Fruit fly (Drosophila melanogaster) whole organism, embryonic: ENCODE results near the gene AMPdeam.
A peak's percentile ranks its signal among the peaks of the same experiment; 100 is the strongest.

Experiments
- CG10209 ChIP-seq: fragments of 200-800 bp; sonication (Bioruptor generic); optimal IDR thresholded peaks from 3 replicates; lab custom pipeline; 2017; ENCODE audit warnings: missing biosample characterization, mild to moderate bottlenecking, missing genetic modification characterization, missing genetic modification reagents
- CG10462 ChIP-seq: fragments of 200-800 bp; sonication (Bioruptor generic); optimal IDR thresholded peaks from 2 replicates; lab custom pipeline; 2016; ENCODE audit warnings: missing biosample characterization, missing genetic modification characterization
- CG10959 ChIP-seq: fragments of 200-800 bp; sonication (Bioruptor generic); IDR thresholded peaks from 2 replicates; pipeline ENCODE4 v1.3.6; 2022; ENCODE audit warnings: missing biosample characterization, missing genetic modification characterization
- CG11456 ChIP-seq: fragments of 200-800 bp; sonication (Bioruptor generic); IDR thresholded peaks from 3 replicates; pipeline ENCODE4 v1.3.6; 2022; ENCODE audit warnings: missing biosample characterization, missing genetic modification characterization
- CG12744 ChIP-seq: fragments of 200-800 bp; sonication (Bioruptor generic); optimal IDR thresholded peaks from 2 replicates; lab custom pipeline; 2016; ENCODE audit warnings: missing biosample characterization, missing genetic modification characterization
- CG14710 ChIP-seq: fragments of 200-800 bp; sonication (Bioruptor generic); optimal IDR thresholded peaks from 3 replicates; lab custom pipeline; 2019; ENCODE audit warnings: missing biosample characterization, mild to moderate bottlenecking, missing genetic modification characterization, moderate library complexity
- CG15514 ChIP-seq: fragments of 200-800 bp; sonication (Bioruptor generic); optimal IDR thresholded peaks from 3 replicates; lab custom pipeline; 2017; ENCODE audit warnings: missing biosample characterization, missing genetic modification characterization, mild to moderate bottlenecking, moderate library complexity, missing genetic modification reagents
- CG17385 ChIP-seq: fragments of 200-800 bp; sonication (Bioruptor generic); optimal IDR thresholded peaks from 3 replicates; lab custom pipeline; 2018; ENCODE audit warnings: missing biosample characterization, mild to moderate bottlenecking, missing genetic modification characterization
- CG17802 ChIP-seq: fragments of 200-800 bp; sonication (Bioruptor generic); optimal IDR thresholded peaks from 2 replicates; lab custom pipeline; 2018; ENCODE audit warnings: missing biosample characterization, mild to moderate bottlenecking, missing genetic modification characterization, moderate library complexity
- CG2120 ChIP-seq: fragments of 200-800 bp; sonication (Bioruptor generic); optimal IDR thresholded peaks from 3 replicates; lab custom pipeline; 2016; ENCODE audit warnings: missing biosample characterization, missing genetic modification characterization
- CG2199 ChIP-seq: fragments of 200-800 bp; sonication (Bioruptor generic); IDR thresholded peaks from 3 replicates; pipeline ENCODE4 v1.3.6; 2022; ENCODE audit warnings: missing biosample characterization, missing genetic modification characterization
- CG2678 ChIP-seq: fragments of 200-800 bp; sonication (Bioruptor generic); optimal IDR thresholded peaks from 3 replicates; lab custom pipeline; 2019; ENCODE audit warnings: missing biosample characterization, mild to moderate bottlenecking, missing genetic modification characterization, moderate library complexity
- CG30403 ChIP-seq: fragments of 200-800 bp; sonication (Bioruptor generic); optimal IDR thresholded peaks from 3 replicates; lab custom pipeline; 2016; ENCODE audit warnings: missing biosample characterization, missing genetic modification characterization
- CG3995 ChIP-seq: fragments of 200-800 bp; sonication (Bioruptor generic); optimal IDR thresholded peaks from 3 replicates; lab custom pipeline; 2016; ENCODE audit warnings: missing biosample characterization, missing genetic modification characterization
- CG4730 ChIP-seq: fragments of 200-800 bp; sonication (Bioruptor generic); IDR thresholded peaks from 2 replicates; pipeline ENCODE4 v1.3.6; 2022; ENCODE audit warnings: missing biosample characterization, missing genetic modification characterization
- CG4854 ChIP-seq: fragments of 200-800 bp; sonication (Bioruptor generic); optimal IDR thresholded peaks from 2 replicates; lab custom pipeline; 2016; ENCODE audit warnings: missing biosample characterization, missing genetic modification characterization, inconsistent platforms
- CG7372 ChIP-seq: fragments of 200-800 bp; sonication (Bioruptor generic); IDR thresholded peaks from 2 replicates; pipeline ENCODE4 v1.3.6; 2022; ENCODE audit warnings: missing biosample characterization, missing genetic modification characterization
- CG7963 ChIP-seq: fragments of 200-800 bp; sonication (Bioruptor generic); IDR thresholded peaks from 3 replicates; pipeline ENCODE4 v1.3.6; 2022; ENCODE audit warnings: missing biosample characterization, missing genetic modification characterization; ENCODE audit not compliant: partially characterized antibody
- CG9932 ChIP-seq: fragments of 200-800 bp; sonication (Bioruptor generic); IDR thresholded peaks from 2 replicates; pipeline ENCODE4 v1.3.6; 2022; ENCODE audit warnings: missing biosample characterization, missing genetic modification characterization
- CoRest ChIP-seq: fragments of 200-800 bp; sonication (Bioruptor generic); optimal IDR thresholded peaks from 3 replicates; lab custom pipeline; 2018; ENCODE audit warnings: missing biosample characterization, mild to moderate bottlenecking, missing genetic modification characterization, moderate library complexity
- Dek ChIP-seq: fragments of 200-800 bp; sonication (Bioruptor generic); optimal IDR thresholded peaks from 3 replicates; lab custom pipeline; 2019; ENCODE audit warnings: missing biosample characterization, mild to moderate bottlenecking, missing genetic modification characterization, moderate library complexity
- Dip2 ChIP-seq: fragments of 200-800 bp; sonication (Bioruptor generic); IDR thresholded peaks from 2 replicates; pipeline ENCODE4 v1.3.6; 2022; ENCODE audit warnings: missing biosample characterization, missing genetic modification characterization
- Ets97D ChIP-seq: fragments of 200-800 bp; sonication (Bioruptor generic); optimal IDR thresholded peaks from 3 replicates; lab custom pipeline; 2016; ENCODE audit warnings: missing biosample characterization, missing genetic modification characterization
- Meics ChIP-seq: fragments of 200-800 bp; sonication (Bioruptor generic); optimal IDR thresholded peaks from 2 replicates; lab custom pipeline; 2017; ENCODE audit warnings: missing biosample characterization, mild to moderate bottlenecking, missing genetic modification characterization
- NK7.1 ChIP-seq: fragments of 200-800 bp; sonication (Bioruptor generic); optimal IDR thresholded peaks from 3 replicates; lab custom pipeline; 2016; ENCODE audit warnings: missing biosample characterization, missing genetic modification characterization
- Nf-YC ChIP-seq: fragments of 200-800 bp; optimal IDR thresholded peaks from 3 replicates; lab custom pipeline; 2019; ENCODE audit warnings: missing biosample characterization, mild to moderate bottlenecking, missing genetic modification characterization, moderate library complexity
- NfI ChIP-seq: fragments of 200-800 bp; sonication (Bioruptor generic); optimal IDR thresholded peaks from 3 replicates; lab custom pipeline; 2018; ENCODE audit warnings: missing biosample characterization, mild to moderate bottlenecking, missing genetic modification characterization, moderate library complexity
- Oli ChIP-seq: fragments of 200-800 bp; sonication (Bioruptor generic); optimal IDR thresholded peaks from 2 replicates; lab custom pipeline; 2018; ENCODE audit warnings: missing biosample characterization, mild to moderate bottlenecking, missing genetic modification characterization, moderate library complexity
- Rfx ChIP-seq: fragments of 200-800 bp; sonication (Bioruptor generic); IDR thresholded peaks from 2 replicates; pipeline ENCODE4 v1.3.6; 2022; ENCODE audit warnings: missing biosample characterization, missing genetic modification characterization
- Sox100B ChIP-seq: fragments of 200-800 bp; sonication (Bioruptor generic); optimal IDR thresholded peaks from 3 replicates; lab custom pipeline; 2018; ENCODE audit warnings: missing biosample characterization, mild to moderate bottlenecking, missing genetic modification characterization
- Usf ChIP-seq: fragments of 200-800 bp; sonication (Bioruptor generic); optimal IDR thresholded peaks from 2 replicates; lab custom pipeline; 2017; ENCODE audit warnings: missing genotype, missing biosample characterization, missing genetic modification characterization
- Xbp1 ChIP-seq: fragments of 200-800 bp; sonication (Bioruptor generic); optimal IDR thresholded peaks from 3 replicates; lab custom pipeline; 2016; ENCODE audit warnings: missing biosample characterization, mild to moderate bottlenecking, missing genetic modification characterization
- dpn ChIP-seq, 2 experiments: fragments of 200-800 bp; sonication (Bioruptor generic); optimal IDR thresholded peaks; 3 replicates each; lab custom pipeline; 2016; ENCODE audit warnings: missing biosample characterization in 2 of 2, missing genetic modification characterization in 2 of 2
- emc ChIP-seq: fragments of 200-800 bp; sonication (Bioruptor generic); optimal IDR thresholded peaks from 2 replicates; lab custom pipeline; 2016; ENCODE audit warnings: missing biosample characterization, missing genetic modification characterization
- eve ChIP-seq, 2 experiments: fragments of >200 bp; optimal IDR thresholded peaks; 2 replicates each; lab custom pipeline; 2017; ENCODE audit warnings: missing biosample characterization in 2 of 2, missing genetic modification characterization in 2 of 2
- gro ChIP-seq: fragments of 200-800 bp; sonication (Bioruptor generic); optimal IDR thresholded peaks from 2 replicates; lab custom pipeline; 2016; ENCODE audit warnings: missing biosample characterization, missing genetic modification characterization
- h ChIP-seq: fragments of >200 bp; optimal IDR thresholded peaks from 2 replicates; lab custom pipeline; 2017
- her ChIP-seq: fragments of 200-800 bp; sonication (Bioruptor generic); optimal IDR thresholded peaks from 2 replicates; lab custom pipeline; 2016; ENCODE audit warnings: missing biosample characterization, missing genetic modification characterization
- kni ChIP-seq: fragments of 200-800 bp; sonication (Bioruptor generic); optimal IDR thresholded peaks from 3 replicates; lab custom pipeline; 2017; ENCODE audit warnings: mild to moderate bottlenecking, missing biosample characterization, missing genetic modification reagents, missing genetic modification characterization
- lola ChIP-seq, 3 experiments: fragments of >200 bp in 2 of 3; fragments of 200-800 bp in 1 of 3; sonication (Bioruptor generic) in 1 of 3; optimal IDR thresholded peaks; 2 replicates each; lab custom pipeline; 2017 to 2019; ENCODE audit warnings: missing biosample characterization in 3 of 3, missing genetic modification characterization in 3 of 3, mild to moderate bottlenecking in 1 of 3, moderate library complexity in 1 of 3
- nerfin-1 ChIP-seq: fragments of 200-800 bp; sonication (Bioruptor generic); optimal IDR thresholded peaks from 3 replicates; lab custom pipeline; 2019; ENCODE audit warnings: missing biosample characterization, mild to moderate bottlenecking, missing genetic modification characterization, moderate library complexity
- nom ChIP-seq: fragments of 200-800 bp; sonication (Bioruptor generic); optimal IDR thresholded peaks from 2 replicates; lab custom pipeline; 2017; ENCODE audit warnings: missing biosample characterization, missing genetic modification characterization, mild to moderate bottlenecking, moderate library complexity, missing genetic modification reagents
- shn ChIP-seq: fragments of 200-800 bp; sonication (Bioruptor generic); optimal IDR thresholded peaks from 3 replicates; lab custom pipeline; 2016; ENCODE audit warnings: missing biosample characterization, missing genetic modification characterization
- sna ChIP-seq: fragments of 200-800 bp; sonication (Bioruptor generic); IDR thresholded peaks from 2 replicates; pipeline ENCODE4 v1.3.6; 2022; ENCODE audit warnings: missing biosample characterization, missing genetic modification characterization; ENCODE audit not compliant: partially characterized antibody
- sqz ChIP-seq: fragments of 200-800 bp; sonication (Bioruptor generic); optimal IDR thresholded peaks from 3 replicates; lab custom pipeline; 2018; ENCODE audit warnings: missing biosample characterization, mild to moderate bottlenecking, missing genetic modification characterization
- tin ChIP-seq: fragments of 200-800 bp; sonication (Bioruptor generic); optimal IDR thresholded peaks from 3 replicates; lab custom pipeline; 2016; ENCODE audit warnings: missing biosample characterization, missing genetic modification characterization
- unpg ChIP-seq: fragments of 200-800 bp; sonication (Bioruptor generic); optimal IDR thresholded peaks from 3 replicates; lab custom pipeline; 2018; ENCODE audit warnings: missing biosample characterization, mild to moderate bottlenecking, missing genetic modification characterization, moderate library complexity
- wor ChIP-seq: fragments of 200-800 bp; sonication (Bioruptor generic); IDR thresholded peaks from 2 replicates; pipeline ENCODE4 v1.3.6; 2022; ENCODE audit warnings: missing biosample characterization, missing genetic modification characterization
- zen2 ChIP-seq: fragments of 200-800 bp; sonication (Bioruptor generic); IDR thresholded peaks from 3 replicates; pipeline ENCODE4 v1.3.6; 2022; ENCODE audit warnings: missing biosample characterization, missing genetic modification characterization; ENCODE audit not compliant: partially characterized antibody

AMPdeam gene

dm6 chrX:13781739-13782502 is 63.7 kb downstream of the AMPdeam start, which contains the start of the genes CtsB and amrt (continued):
- TF ChIP-seq CoRest (tag; lab: Kevin White, UChicago) = peak; percentile 65
- peak; percentile 52 for TF ChIP-seq Nf-YC (tag; lab: Kevin White, UChicago)
- TF ChIP-seq emc (GFP tag; lab: Kevin White, UChicago) = no peak
- TF ChIP-seq CG17385 (GFP tag; lab: Kevin White, UChicago) = peak; percentile 21
- peak; percentile 56 for TF ChIP-seq Ets97D (GFP tag; lab: Kevin White, UChicago)
- TF ChIP-seq NK7.1 (GFP tag; lab: Kevin White, UChicago) = no peak
- no peak for TF ChIP-seq wor (GFP tag; lab: Robert Waterston, UW)
- peak; percentile 52 for TF ChIP-seq Xbp1 (GFP tag; lab: Kevin White, UChicago)
- peak; percentile 86 for TF ChIP-seq nom
- peak; percentile 48 for TF ChIP-seq CG10209 (GFP tag; lab: Kevin White, UChicago)
- TF ChIP-seq kni (GFP tag; lab: Kevin White, UChicago) = peak; percentile 58
- TF ChIP-seq CG7372 (GFP tag; lab: Robert Waterston, UW) = no peak
- peak; percentile 37 for TF ChIP-seq her (GFP tag; lab: Kevin White, UChicago)
- TF ChIP-seq Rfx = peak; percentile 71; the same call in 1 of the 2 replicates
- TF ChIP-seq Oli (tag; lab: Kevin White, UChicago) = peak; percentile 12
- TF ChIP-seq CG10959 = no peak
- TF ChIP-seq CG3995 (GFP tag; lab: Kevin White, UChicago) = peak; percentile 43
- TF ChIP-seq Sox100B = no peak
- no peak; the same call in 2 of the 3 replicates for TF ChIP-seq zen2 (GFP tag; lab: Robert Waterston, UW)
- TF ChIP-seq CG7963 = peak; percentile 55; the same call in 1 of the 3 replicates
- peak; percentile 60 for TF ChIP-seq CG2678 (tag; lab: Kevin White, UChicago)
- no peak for TF ChIP-seq CG10462 (GFP tag; lab: Kevin White, UChicago)
- peak in 1 of 2 experiments; percentile 11 for TF ChIP-seq eve (GFP tag; optimal IDR thresholded peaks at IDR 0.05; lab: Kevin White, UChicago)
- TF ChIP-seq CG14710 (tag; lab: Kevin White, UChicago) = peak; percentile 100
- peak; percentile 46 for TF ChIP-seq shn (GFP tag; lab: Kevin White, UChicago)
- TF ChIP-seq CG30403 (GFP tag; lab: Kevin White, UChicago) = peak; percentile 62
- TF ChIP-seq Dip2 = no peak
- TF ChIP-seq lola (GFP tag; optimal IDR thresholded peaks at IDR 0.05; lab: Kevin White, UChicago) = peak in 1 of 3 experiments; percentile 42
- TF ChIP-seq CG9932 (GFP tag; lab: Robert Waterston, UW) = peak; percentile 68
- peak; percentile 93 for TF ChIP-seq sqz (GFP tag; lab: Kevin White, UChicago)
- TF ChIP-seq CG17802 (tag; lab: Kevin White, UChicago) = peak; percentile 13
- no peak for TF ChIP-seq CG2199
- TF ChIP-seq CG4854 = peak; percentile 12
- peak; percentile 4 for TF ChIP-seq nerfin-1 (tag; lab: Kevin White, UChicago)
- peak; percentile 7 for TF ChIP-seq Dek (tag; lab: Kevin White, UChicago)
- peak; percentile 51 to 68 for TF ChIP-seq dpn (GFP tag; optimal IDR thresholded peaks at IDR 0.05; lab: Kevin White, UChicago)
- TF ChIP-seq CG12744 (GFP tag; lab: Kevin White, UChicago) = peak; percentile 26
- no peak for TF ChIP-seq CG11456 (GFP tag; lab: Robert Waterston, UW)
- TF ChIP-seq Meics (GFP tag; lab: Kevin White, UChicago) = peak; percentile 30
- peak; percentile 76 for TF ChIP-seq sna
- peak; percentile 68 for TF ChIP-seq CG2120 (GFP tag; lab: Kevin White, UChicago)
- TF ChIP-seq h (lab: Kevin White, UChicago) = no peak
- peak; percentile 61 for TF ChIP-seq gro (GFP tag; lab: Kevin White, UChicago)
- TF ChIP-seq CG4730 = 0 out of 2 replicates have a peak, but pooled peaks have one; percentile 9
- peak; percentile 35 for TF ChIP-seq unpg (GFP tag; lab: Kevin White, UChicago)
- TF ChIP-seq Usf = peak; percentile 7
- peak; percentile 79 for TF ChIP-seq CG15514 (GFP tag; lab: Kevin White, UChicago)
- TF ChIP-seq tin (GFP tag; lab: Kevin White, UChicago) = peak; percentile 18
- TF ChIP-seq NfI = peak; percentile 44
